Worm (Caenorhabditis elegans) whole organism, midembryonic: Measurements from ENCODE around the gene clic-1.

Experiments
- T22C8.4 ChIP-seq: fragments of 200-800 bp; sonication (Bioruptor generic); IDR thresholded peaks from 2 replicates; pipeline ENCODE4 v1.3.6; 2022; ENCODE audit warnings: missing genetic modification characterization, missing compliant biosample characterization
- cog-1 ChIP-seq: sonication (generic microtip); optimal IDR thresholded peaks from 2 replicates; lab custom pipeline; 2016; ENCODE audit warnings: missing genetic modification characterization, missing compliant biosample characterization
- flt-1 ChIP-seq: fragments of 200-800 bp; sonication (Bioruptor generic); IDR thresholded peaks from 2 replicates; pipeline ENCODE4 v1.3.6; 2022; ENCODE audit warnings: missing genetic modification characterization, missing compliant biosample characterization
- klf-2 ChIP-seq: fragments of 200-800 bp; sonication (Bioruptor generic); conservative IDR thresholded peaks from 2 replicates; pipeline ENCODE4 v1.3.6; 2022; ENCODE audit warnings: missing genetic modification reagents, missing genetic modification characterization, missing compliant biosample characterization
- med-1 ChIP-seq: sonication (generic microtip); optimal IDR thresholded peaks from 2 replicates; lab custom pipeline; 2017; ENCODE audit warnings: missing genetic modification characterization, mild to moderate bottlenecking, missing compliant biosample characterization, antibody characterized with exemption, missing genetic modification reagents; ENCODE audit not compliant: insufficient read depth
- ref-1 ChIP-seq: fragments of 200-800 bp; sonication (Bioruptor generic); conservative IDR thresholded peaks from 2 replicates; pipeline ENCODE4 v1.3.6; 2022; ENCODE audit warnings: missing genetic modification reagents, missing genetic modification characterization, missing compliant biosample characterization
- tab-1 ChIP-seq: fragments of 200-800 bp; sonication (Bioruptor generic); IDR thresholded peaks from 2 replicates; pipeline ENCODE4 v1.3.6; 2022; ENCODE audit warnings: missing genetic modification characterization, missing compliant biosample characterization
- ztf-29 ChIP-seq: fragments of 200-800 bp; sonication (Bioruptor generic); IDR thresholded peaks from 2 replicates; pipeline ENCODE4 v1.3.6; 2022; ENCODE audit warnings: missing genetic modification reagents, missing genetic modification characterization, missing compliant biosample characterization

DNA sequence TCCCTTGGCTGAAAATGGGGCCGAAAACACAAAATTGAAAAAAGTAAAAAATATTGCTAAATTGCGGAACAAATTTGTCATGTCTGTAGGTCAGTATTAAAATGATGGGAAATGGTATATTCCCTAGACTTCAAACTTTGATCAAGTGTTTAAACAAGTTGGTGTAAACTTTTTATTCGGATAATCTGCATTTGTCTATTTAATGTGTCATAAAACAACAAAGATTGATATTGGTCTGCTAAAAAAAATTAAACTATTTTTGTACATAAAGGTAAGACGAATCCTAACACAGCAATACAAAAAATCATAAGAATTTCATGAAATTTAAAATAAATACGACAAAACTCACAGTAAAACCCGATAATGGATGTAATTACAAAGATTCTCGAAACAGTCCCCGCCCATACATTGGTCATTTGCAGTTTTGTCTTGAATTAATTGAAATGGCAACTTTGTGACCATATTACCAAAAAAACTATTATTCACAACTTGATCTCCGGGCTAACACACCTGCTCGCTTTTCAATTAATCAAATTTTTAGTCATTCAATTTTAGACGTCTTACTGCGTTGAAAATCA is 10.7 kb downstream of the clic-1 start, which contains the start of the genes ZK105.6 and ZK105.8:
- TF ChIP-seq tab-1 (GFP tag; lab: Robert Waterston, UW): no peak
- TF ChIP-seq flt-1 (GFP tag; lab: Robert Waterston, UW): no peak
- no peak for TF ChIP-seq cog-1 (tag; lab: Kevin White, UChicago)
- no peak for TF ChIP-seq med-1 (GFP tag; lab: Kevin White, UChicago)
- TF ChIP-seq klf-2: no peak
- TF ChIP-seq T22C8.4: no peak
- TF ChIP-seq ztf-29 (GFP tag; lab: Robert Waterston, UW): no peak
- TF ChIP-seq ref-1 (GFP tag; lab: Robert Waterston, UW): no peak
